Worm (Caenorhabditis elegans): ENCODE results near the gene hsp-43.
A peak's percentile ranks its signal among the peaks of the same experiment; 100 is the strongest.

The hsp-43 gene

DNA sequence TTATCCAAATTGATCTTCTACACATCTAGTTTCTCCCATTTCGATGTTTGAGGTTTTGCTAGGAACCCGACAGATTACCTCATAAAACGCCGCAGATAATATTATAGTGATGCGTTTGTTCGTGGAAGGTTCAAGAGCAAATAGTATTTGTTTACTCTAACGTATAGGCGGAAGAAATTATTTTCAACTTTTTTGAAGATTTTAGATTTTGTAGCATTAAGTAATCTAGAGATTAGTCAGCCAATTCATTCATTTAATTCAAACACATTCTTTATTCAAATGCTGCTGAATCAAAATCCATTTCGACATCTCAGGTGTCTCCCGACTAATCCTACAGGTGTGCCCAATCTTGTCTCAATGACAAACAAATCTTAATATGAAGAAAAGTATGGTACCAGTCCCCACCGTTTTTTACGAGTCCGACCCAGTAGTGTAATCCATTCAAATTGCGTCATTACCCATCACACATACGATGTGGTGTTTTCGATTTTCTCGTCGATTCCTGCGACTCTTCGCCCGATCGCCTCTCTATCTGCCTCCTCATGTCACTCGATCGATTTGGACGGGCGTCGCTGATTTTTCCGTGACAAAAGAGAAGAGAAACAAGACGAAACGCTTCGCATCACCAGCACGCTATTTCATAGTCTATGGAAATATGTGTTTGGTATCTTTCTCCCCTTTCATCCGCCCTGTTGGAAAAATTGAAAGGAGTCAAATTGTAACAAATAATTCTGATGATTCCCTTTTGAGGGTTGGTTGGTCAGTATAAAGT, 18.7 kb upstream of the hsp-43 start (continued):
- TF ChIP-seq unc-62 (GFP tag; optimal IDR thresholded peaks at IDR 0.05) (no peak), mep-1 (tag; optimal IDR thresholded peaks at IDR 0.05) (peak; percentile 69), unc-98 (GFP tag; IDR thresholded peaks at IDR 0.05) (no peak), fkh-10 (GFP tag; optimal IDR thresholded peaks at IDR 0.05) (no peak), isw-1 (GFP tag; IDR thresholded peaks at IDR 0.05) (no peak), snu-23 (GFP tag; optimal IDR thresholded peaks at IDR 0.05) (peak; percentile 84), lin-13 (GFP tag; optimal IDR thresholded peaks at IDR 0.05) (peak; percentile 43), lsy-2 (tag; optimal IDR thresholded peaks at IDR 0.05) (peak; percentile 27 to 58), C16A3.4 (tag; optimal IDR thresholded peaks at IDR 0.05) (peak; percentile 30), nhr-19 (GFP tag; conservative IDR thresholded peaks at IDR 0.05) (peak; percentile 53), fos-1 (tag; optimal IDR thresholded peaks at IDR 0.05) (peak; percentile 58), efl-1 (optimal IDR thresholded peaks at IDR 0.05) (peak; percentile 16 to 19), efl-1 (GFP tag; optimal IDR thresholded peaks at IDR 0.05 in 1 of 2) (peak in 1 of 2 experiments; percentile 85), nhr-237 (tag; optimal IDR thresholded peaks at IDR 0.05) (no peak), jun-1 (tag; optimal IDR thresholded peaks at IDR 0.05) (peak; percentile 73), hpl-2 (GFP tag; optimal IDR thresholded peaks at IDR 0.05) (no peak), ceh-63 (GFP tag; optimal IDR thresholded peaks at IDR 0.05) (peak; percentile 0), vab-15 (tag; optimal IDR thresholded peaks at IDR 0.05) (no peak), C04F5.9 (tag; optimal IDR thresholded peaks at IDR 0.05) (no peak), fkh-8 (tag; optimal IDR thresholded peaks at IDR 0.05) (peak; percentile 11), zag-1 (tag; optimal IDR thresholded peaks at IDR 0.05) (no peak), nhr-90 (tag; optimal IDR thresholded peaks at IDR 0.05; ENCODE audit: poor library complexity) (peak; percentile 57), mef-2 (tag; optimal IDR thresholded peaks at IDR 0.05) (no peak), lir-3 (tag; optimal IDR thresholded peaks at IDR 0.05; ENCODE audit: poor library complexity) (peak; percentile 33), alr-1 (tag; optimal IDR thresholded peaks at IDR 0.05; ENCODE audit: borderline replicate concordance) (no peak), grh-1 (GFP tag; IDR thresholded peaks at IDR 0.05) (peak; percentile 5; the same call in 1 of the 2 replicates), elt-2 (tag; optimal IDR thresholded peaks at IDR 0.05) (peak; percentile 43), C34B4.2 (tag; optimal IDR thresholded peaks at IDR 0.05) (no peak), nhr-20 (tag; optimal IDR thresholded peaks at IDR 0.05) (peak; percentile 84), irx-1 (tag; optimal IDR thresholded peaks at IDR 0.05) (no peak), nhr-71 (tag; optimal IDR thresholded peaks at IDR 0.05) (peak; percentile 69), fkh-4 (tag; optimal IDR thresholded peaks at IDR 0.05; ENCODE audit: borderline replicate concordance) (no peak), nhr-47 (tag; optimal IDR thresholded peaks at IDR 0.05) (peak; percentile 42), mdl-1 (tag; optimal IDR thresholded peaks at IDR 0.05) (peak in 1 of 2 experiments; percentile 75), lin-39 (tag; optimal IDR thresholded peaks at IDR 0.05) (no peak), egl-13 (tag; optimal IDR thresholded peaks at IDR 0.05) (no peak), dpl-1 (GFP tag; optimal IDR thresholded peaks at IDR 0.05) (no peak)

DNA sequence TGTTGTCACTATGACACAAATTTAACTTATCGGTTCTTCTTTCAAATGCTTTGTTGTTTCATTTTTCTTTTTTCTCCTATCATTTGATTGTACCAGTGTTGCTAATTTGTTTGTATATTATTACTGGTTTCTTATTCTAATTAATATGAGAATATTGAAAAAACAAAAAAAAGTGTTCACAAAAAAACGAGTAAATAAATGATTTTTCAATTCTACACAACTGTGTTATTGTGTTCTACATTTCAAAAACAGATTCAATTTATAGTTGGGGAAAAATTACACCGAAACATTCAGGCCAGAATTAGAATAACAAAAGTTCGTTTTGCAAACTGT, 18.2 kb upstream of the hsp-43 start:
- TF ChIP-seq snu-23 (GFP tag; optimal IDR thresholded peaks at IDR 0.05) (peak; percentile 19), mep-1 (tag; optimal IDR thresholded peaks at IDR 0.05) (peak; percentile 36), lin-35 (GFP tag; optimal IDR thresholded peaks at IDR 0.05) (no peak), lsy-2 (tag; optimal IDR thresholded peaks at IDR 0.05) (peak in 1 of 2 experiments; percentile 37)

DNA sequence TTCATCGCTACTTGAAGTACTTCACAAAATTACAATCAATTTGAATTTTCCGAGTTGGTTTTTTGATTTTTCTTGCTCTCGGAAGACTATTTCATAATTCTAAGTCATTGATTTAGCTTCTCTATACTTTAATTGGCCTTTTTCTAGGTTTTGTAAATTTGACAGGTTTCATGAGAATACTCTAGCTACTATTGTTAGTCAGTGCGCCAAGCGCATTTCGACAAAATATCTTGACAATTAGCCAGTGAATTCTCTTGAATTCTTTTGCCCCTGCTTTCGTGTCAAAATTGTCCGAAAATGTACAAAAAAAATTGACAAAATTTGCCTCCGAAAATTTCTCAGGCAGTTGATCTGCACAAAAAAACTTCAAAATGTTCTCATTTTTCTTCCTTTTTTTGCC, 17.8 kb upstream of the hsp-43 start:
- TF ChIP-seq efl-1 (optimal IDR thresholded peaks at IDR 0.05) (no peak), efl-1 (GFP tag; optimal IDR thresholded peaks at IDR 0.05 in 1 of 2) (peak in 1 of 2 experiments; percentile 50), rnt-1 (tag; optimal IDR thresholded peaks at IDR 0.05) (peak; percentile 16), ceh-88 (GFP tag; IDR thresholded peaks at IDR 0.05) (peak; percentile 17), elt-3 (tag; optimal IDR thresholded peaks at IDR 0.05) (no peak)

Data from whole organism, L1 larva.